Worm (Caenorhabditis elegans) whole organism, L4 larva: ENCODE data around the gene F20H11.4.

Experiments used
- F26F4.8 ChIP-seq: fragments of 200-800 bp; sonication (Bioruptor generic); conservative IDR thresholded peaks from 2 replicates; pipeline ENCODE4 v1.3.6; 2022; ENCODE audit warnings: missing genetic modification characterization, missing compliant biosample characterization
- ceh-28 ChIP-seq: fragments of 150-350 bp; optimal IDR thresholded peaks from 2 replicates; lab custom pipeline; 2014; ENCODE audit warnings: missing biosample characterization, missing genetic modification reagents, missing genetic modification characterization
- dmd-8 ChIP-seq: fragments of 200-800 bp; sonication (Bioruptor generic); IDR thresholded peaks from 2 replicates; pipeline ENCODE4 v1.3.6; 2022; ENCODE audit warnings: missing genetic modification characterization, missing compliant biosample characterization
- fkh-10 ChIP-seq: fragments of 150-350 bp; optimal IDR thresholded peaks from 2 replicates; lab custom pipeline; 2014; ENCODE audit warnings: missing biosample characterization, missing genetic modification reagents, missing genetic modification characterization
- fos-1 ChIP-seq: fragments of 150-350 bp; optimal IDR thresholded peaks from 2 replicates; lab custom pipeline; 2014; ENCODE audit warnings: missing biosample characterization, missing genetic modification characterization
- lsy-2 ChIP-seq, 2 experiments: fragments of 150-350 bp in 1 of 2; sonication (generic microtip) in 1 of 2; optimal IDR thresholded peaks; 2 replicates each; lab custom pipeline; 2014 to 2017; ENCODE audit warnings: missing biosample characterization in 2 of 2, missing genetic modification characterization in 2 of 2
- mdl-1 ChIP-seq, 2 experiments: fragments of 150-350 bp in 1 of 2; sonication (generic microtip) in 1 of 2; optimal IDR thresholded peaks; 2 replicates each; lab custom pipeline; 2014 to 2017; ENCODE audit warnings: missing biosample characterization in 2 of 2, missing genetic modification characterization in 2 of 2
- nhr-25 ChIP-seq: sonication (generic microtip); optimal IDR thresholded peaks from 2 replicates; lab custom pipeline; 2017; ENCODE audit warnings: missing genetic modification characterization, mild to moderate bottlenecking, missing compliant biosample characterization, antibody characterized with exemption, moderate library complexity, borderline replicate concordance; ENCODE audit not compliant: insufficient read depth
- pqm-1 ChIP-seq: sonication (generic microtip); optimal IDR thresholded peaks from 2 replicates; lab custom pipeline; 2017; ENCODE audit warnings: missing biosample characterization, missing genetic modification characterization
- snpc-4 ChIP-seq: fragments of 150-350 bp; optimal IDR thresholded peaks from 2 replicates; lab custom pipeline; 2014; ENCODE audit warnings: missing biosample characterization, missing genetic modification characterization
- unc-130 ChIP-seq: sonication (generic microtip); optimal IDR thresholded peaks from 2 replicates; lab custom pipeline; 2016; ENCODE audit warnings: missing genetic modification reagents, missing genetic modification characterization, missing compliant biosample characterization
- unc-62 ChIP-seq, 3 experiments: fragments of 150-350 bp in 1 of 3; sonication (generic microtip); optimal IDR thresholded peaks in 2 of 3; peaks in 1 of 3; 1 replicate in 1 of 3; 2 replicates in 2 of 3; lab custom pipeline; 2014 to 2017; ENCODE audit warnings: missing biosample characterization in 3 of 3, missing genetic modification characterization in 3 of 3, missing genetic modification reagents in 3 of 3, missing genotype in 1 of 3
- zfp-2 ChIP-seq: sonication (generic microtip); optimal IDR thresholded peaks from 2 replicates; lab custom pipeline; 2016; ENCODE audit warnings: mild to moderate bottlenecking, missing genetic modification characterization, missing compliant biosample characterization

DNA sequence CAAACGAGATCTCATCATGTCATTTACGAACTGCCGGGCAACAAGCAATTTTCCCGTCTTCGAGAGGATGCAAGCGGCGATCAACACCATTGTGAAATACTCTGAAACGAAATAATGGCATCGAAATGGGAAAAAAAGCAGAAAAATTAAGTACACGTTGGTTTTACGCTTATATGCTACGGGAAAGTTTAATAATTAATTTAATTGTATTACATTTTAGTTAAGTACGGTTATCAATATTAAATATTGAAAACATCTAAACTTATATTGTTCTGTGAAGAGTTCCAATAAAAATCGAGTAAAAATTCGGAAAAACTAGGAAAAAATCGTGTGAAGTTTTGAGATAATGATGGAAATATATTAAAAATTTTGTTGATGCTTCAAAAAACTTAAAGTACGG, 16.4 kb downstream of the F20H11.4 start, which contains the start of gene copd-1:
- TF ChIP-seq zfp-2 (tag; lab: Kevin White, UChicago) (no peak), unc-130 (GFP tag; lab: Kevin White, UChicago) (no peak), unc-62 (GFP tag; optimal IDR thresholded peaks at IDR 0.05 in 1 of 2; lab: Kevin White, UChicago) (no peak), unc-62 (tag; optimal IDR thresholded peaks at IDR 0.05; lab: Kevin White, UChicago) (no peak), fkh-10 (GFP tag; lab: Kevin White, UChicago) (no peak), mdl-1 (tag; optimal IDR thresholded peaks at IDR 0.05; lab: Kevin White, UChicago) (no peak), pqm-1 (tag; lab: Kevin White, UChicago) (no peak), nhr-25 (no peak), ceh-28 (tag; lab: Kevin White, UChicago) (no peak), fos-1 (tag; lab: Kevin White, UChicago) (no peak), lsy-2 (tag; optimal IDR thresholded peaks at IDR 0.05; lab: Kevin White, UChicago) (no peak), F26F4.8 (GFP tag; lab: Robert Waterston, UW) (no peak), snpc-4 (tag; lab: Kevin White, UChicago) (no peak), dmd-8 (GFP tag; lab: Robert Waterston, UW) (no peak)
